Worm (Caenorhabditis elegans) whole organism, L3 larva: ENCODE data around the gene F36D3.16.

Source experiments
- egl-27 ChIP-seq: sonication (generic microtip); optimal IDR thresholded peaks from 4 replicates; lab custom pipeline; 2017; ENCODE audit warnings: missing biosample characterization, missing genetic modification reagents, missing genetic modification characterization
- egl-5 ChIP-seq: fragments of 150-350 bp; optimal IDR thresholded peaks from 2 replicates; lab custom pipeline; 2017; ENCODE audit warnings: missing biosample characterization, missing genetic modification reagents, missing genetic modification characterization, inconsistent platforms
- fkh-10 ChIP-seq: sonication (generic microtip); optimal IDR thresholded peaks from 2 replicates; lab custom pipeline; 2017; ENCODE audit warnings: missing biosample characterization, missing genetic modification reagents, missing genetic modification characterization
- nhr-12 ChIP-seq: fragments of 150-350 bp; optimal IDR thresholded peaks from 2 replicates; lab custom pipeline; 2014; ENCODE audit warnings: missing biosample characterization, missing genetic modification characterization
- pha-4 ChIP-seq: fragments of 150-350 bp; optimal IDR thresholded peaks from 2 replicates; lab custom pipeline; 2014; ENCODE audit warnings: missing biosample characterization, missing genetic modification reagents, missing genetic modification characterization
- skn-1 ChIP-seq: fragments of 150-350 bp; optimal IDR thresholded peaks from 2 replicates; lab custom pipeline; 2014; ENCODE audit warnings: missing biosample characterization, missing genetic modification characterization
- snpc-4 ChIP-seq: fragments of 150-350 bp; optimal IDR thresholded peaks from 2 replicates; lab custom pipeline; 2014; ENCODE audit warnings: missing biosample characterization, missing genetic modification characterization
- unc-62 ChIP-seq: fragments of 150-350 bp; sonication (generic microtip); optimal IDR thresholded peaks from 4 replicates; lab custom pipeline; 2014; ENCODE audit warnings: missing biosample characterization, missing genetic modification reagents, missing genetic modification characterization
- ztf-4 ChIP-seq: fragments of 150-350 bp; optimal IDR thresholded peaks from 2 replicates; lab custom pipeline; 2014; ENCODE audit warnings: missing biosample characterization, missing genetic modification characterization

ce11 chrV:16568056-16568455 lies 40.2 kb downstream of the F36D3.16 start:
- TF ChIP-seq pha-4 = no peak
- no peak for TF ChIP-seq fkh-10 (GFP tag; lab: Kevin White, UChicago)
- TF ChIP-seq egl-27 (tag; lab: Kevin White, UChicago) = no peak
- no peak for TF ChIP-seq nhr-12 (tag; lab: Kevin White, UChicago)
- TF ChIP-seq unc-62 (GFP tag; lab: Kevin White, UChicago) = no peak
- TF ChIP-seq ztf-4 (tag; lab: Kevin White, UChicago) = no peak
- no peak for TF ChIP-seq egl-5 (tag; lab: Kevin White, UChicago)
- TF ChIP-seq snpc-4 (tag; lab: Kevin White, UChicago) = no peak
- no peak for TF ChIP-seq skn-1 (tag; lab: Kevin White, UChicago)
